Fruit fly (Drosophila melanogaster): ENCODE data around the gene Teh4.

The Teh4 gene

dm6 chr3L:4130743-4131142, 47.3 kb downstream of the Teh4 start:
- no peak for TF ChIP-seq Dll (optimal IDR thresholded peaks at IDR 0.05)
- no peak for TF ChIP-seq CG8478 (optimal IDR thresholded peaks at IDR 0.05)
- TF ChIP-seq pan (optimal IDR thresholded peaks at IDR 0.05): no peak
- TF ChIP-seq psq (optimal IDR thresholded peaks at IDR 0.05): no peak
- TF ChIP-seq usp (GFP tag; optimal IDR thresholded peaks at IDR 0.05): no peak
- TF ChIP-seq EcR (GFP tag; optimal IDR thresholded peaks at IDR 0.05): no peak

DNA sequence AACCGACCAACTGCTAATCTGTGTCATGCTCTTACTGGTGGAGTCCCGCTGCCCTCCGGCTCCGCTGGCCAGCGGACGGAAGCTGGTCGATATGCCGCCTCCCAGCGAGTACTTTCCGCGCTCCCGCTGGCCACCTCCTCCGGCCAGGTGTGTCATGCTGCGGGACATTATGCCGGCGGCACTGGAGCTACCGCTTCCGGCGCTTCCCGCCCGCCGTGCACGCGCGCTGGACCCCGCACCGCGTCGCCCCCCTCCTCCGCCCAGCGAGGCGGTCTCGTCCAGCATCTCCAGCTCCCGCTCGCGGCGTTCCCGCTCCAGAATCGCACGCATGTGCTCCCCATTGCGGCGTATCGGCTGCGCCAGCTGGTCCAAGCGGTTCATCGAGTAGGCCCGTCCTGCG, 49.5 kb downstream of the Teh4 start:
- TF ChIP-seq pan (optimal IDR thresholded peaks at IDR 0.05) (no peak), psq (optimal IDR thresholded peaks at IDR 0.05) (no peak), Dll (optimal IDR thresholded peaks at IDR 0.05) (no peak), EcR (GFP tag; optimal IDR thresholded peaks at IDR 0.05) (no peak), CG8478 (optimal IDR thresholded peaks at IDR 0.05) (no peak), usp (GFP tag; optimal IDR thresholded peaks at IDR 0.05) (no peak)

DNA sequence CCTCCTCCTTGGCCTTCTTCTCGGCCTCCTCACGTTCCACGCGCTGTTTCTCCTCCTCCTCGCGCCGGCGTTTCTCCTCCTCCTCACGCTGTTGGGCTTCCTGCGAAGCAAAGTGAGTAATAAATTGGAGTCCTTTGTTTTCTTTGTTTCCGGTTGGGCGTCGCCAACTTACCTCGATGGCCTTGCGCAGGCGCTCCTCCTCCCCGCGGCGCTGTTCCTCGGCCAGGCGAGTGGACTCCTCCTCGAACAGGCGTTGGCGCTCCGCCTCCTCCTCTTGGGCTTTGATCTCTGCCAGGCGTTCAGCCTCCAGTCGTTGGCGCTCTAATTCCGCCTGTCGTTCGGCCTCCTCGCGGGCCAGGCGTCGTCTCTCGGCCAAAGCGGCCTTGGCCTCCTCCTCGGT, 52.4 kb downstream of the Teh4 start:
- no peak for TF ChIP-seq psq (optimal IDR thresholded peaks at IDR 0.05)
- no peak for TF ChIP-seq EcR (GFP tag; optimal IDR thresholded peaks at IDR 0.05)
- TF ChIP-seq pan (optimal IDR thresholded peaks at IDR 0.05): no peak
- no peak for TF ChIP-seq Dll (optimal IDR thresholded peaks at IDR 0.05)
- no peak for TF ChIP-seq CG8478 (optimal IDR thresholded peaks at IDR 0.05)
- TF ChIP-seq usp (GFP tag; optimal IDR thresholded peaks at IDR 0.05): no peak

All from whole organism.